Worm (Caenorhabditis elegans) whole organism, L4 larva: ENCODE results near the gene twk-11.

Source experiments
- hmg-1.1 ChIP-seq: fragments of 200-800 bp; sonication (Bioruptor generic); IDR thresholded peaks from 2 replicates; pipeline ENCODE4 v1.3.6; 2022; ENCODE audit warnings: missing genetic modification reagents, missing genetic modification characterization, missing compliant biosample characterization
- lin-38 ChIP-seq: fragments of 200-800 bp; sonication (Bioruptor generic); IDR thresholded peaks from 2 replicates; pipeline ENCODE4 v1.3.6; 2022; ENCODE audit warnings: missing genetic modification reagents, missing genetic modification characterization, missing compliant biosample characterization
- pha-4 ChIP-seq, 2 experiments: fragments of 150-350 bp in 1 of 2; fragments of 200-800 bp in 1 of 2; sonication (Bioruptor generic) in 1 of 2; IDR thresholded peaks in 1 of 2; optimal IDR thresholded peaks in 1 of 2; 2 replicates each; pipeline versions ENCODE4 v1.3.6 to Lab custom; 2014 to 2022; ENCODE audit warnings: missing genetic modification characterization in 2 of 2, missing genetic modification reagents in 2 of 2, missing biosample characterization in 1 of 2, missing compliant biosample characterization in 1 of 2
- pqm-1 ChIP-seq: sonication (generic microtip); optimal IDR thresholded peaks from 2 replicates; lab custom pipeline; 2017; ENCODE audit warnings: missing biosample characterization, missing genetic modification characterization
- unc-62 ChIP-seq, 3 experiments: fragments of 150-350 bp in 1 of 3; sonication (generic microtip); optimal IDR thresholded peaks in 2 of 3; peaks in 1 of 3; 1 replicate in 1 of 3; 2 replicates in 2 of 3; lab custom pipeline; 2014 to 2017; ENCODE audit warnings: missing biosample characterization in 3 of 3, missing genetic modification characterization in 3 of 3, missing genetic modification reagents in 3 of 3, missing genotype in 1 of 3
- ztf-11 ChIP-seq: fragments of 150-350 bp; optimal IDR thresholded peaks from 2 replicates; lab custom pipeline; 2014; ENCODE audit warnings: missing biosample characterization, missing genetic modification characterization

ce11 chrV:7007307-7007706 is 29.1 kb downstream of the twk-11 start, which contains the start of gene drd-10:
- TF ChIP-seq lin-38 (GFP tag; lab: Robert Waterston, UW) (no peak), pqm-1 (tag; lab: Kevin White, UChicago) (no peak), ztf-11 (tag; lab: Kevin White, UChicago) (no peak), hmg-1.1 (no peak), pha-4 (GFP tag; IDR thresholded peaks at IDR 0.05; lab: Robert Waterston, UW) (no peak), pha-4 (tag; optimal IDR thresholded peaks at IDR 0.05; lab: Kevin White, UChicago) (no peak), unc-62 (GFP tag; optimal IDR thresholded peaks at IDR 0.05 in 1 of 2; lab: Kevin White, UChicago) (no peak), unc-62 (tag; optimal IDR thresholded peaks at IDR 0.05; lab: Kevin White, UChicago) (no peak)
